Fruit fly (Drosophila melanogaster): Measurements from ENCODE around the gene daed.
A peak's percentile ranks its signal among the peaks of the same experiment; 100 is the strongest.

The daed gene

dm6 chr2L:2202018-2202852, 13.9 kb downstream of the daed start (continued):
- TF ChIP-seq CG16815 (GFP tag; optimal IDR thresholded peaks at IDR 0.05) (peak; percentile 98), dm (GFP tag; optimal IDR thresholded peaks at IDR 0.05) (peak; percentile 95), Spps (tag; optimal IDR thresholded peaks at IDR 0.05) (peak; percentile 100), twi (tag; optimal IDR thresholded peaks at IDR 0.05) (peak; percentile 97), chm (GFP tag; IDR thresholded peaks at IDR 0.05) (peak; percentile 99), Mad (GFP tag; optimal IDR thresholded peaks at IDR 0.05) (peak; percentile 98), croc (GFP tag; conservative IDR thresholded peaks at IDR 0.05) (peak; percentile 100), Xrp1 (GFP tag; IDR thresholded peaks at IDR 0.05) (peak; percentile 100), CG10565 (GFP tag; optimal IDR thresholded peaks at IDR 0.05) (peak; percentile 96), az2 (GFP tag; optimal IDR thresholded peaks at IDR 0.05) (peak; percentile 100), dmrt99B (tag; optimal IDR thresholded peaks at IDR 0.05) (peak; percentile 99), tgo (GFP tag; IDR thresholded peaks at IDR 0.05) (peak; percentile 98), CG11085 (GFP tag; IDR thresholded peaks at IDR 0.05) (peak; percentile 89), crol (GFP tag; IDR thresholded peaks at IDR 0.05) (peak; percentile 98), stwl (tag; optimal IDR thresholded peaks at IDR 0.05) (peak; percentile 96), gce (GFP tag; IDR thresholded peaks at IDR 0.05) (peak; percentile 100), grn (GFP tag; optimal IDR thresholded peaks at IDR 0.05) (peak; percentile 89), Nf-YC (tag; optimal IDR thresholded peaks at IDR 0.05) (peak; percentile 74), Meics (GFP tag; optimal IDR thresholded peaks at IDR 0.05) (peak; percentile 86), bab2 (GFP tag; optimal IDR thresholded peaks at IDR 0.05) (peak; percentile 98), NfI (GFP tag; optimal IDR thresholded peaks at IDR 0.05) (peak; percentile 95), Abd-B (GFP tag; optimal IDR thresholded peaks at IDR 0.05) (peak; percentile 97), CG10366 (GFP tag; IDR thresholded peaks at IDR 0.05) (peak; percentile 99), Dll (GFP tag; IDR thresholded peaks at IDR 0.05; ENCODE audit: partially characterized antibody) (peak; percentile 68; the same call in 3 of the 4 replicates), vvl (GFP tag; IDR thresholded peaks at IDR 0.05) (peak; percentile 100), Sin3A (optimal IDR thresholded peaks at IDR 0.05) (no peak), CG17361 (GFP tag; IDR thresholded peaks at IDR 0.05) (peak; percentile 99), pzg (GFP tag; optimal IDR thresholded peaks at IDR 0.05) (no peak), CG4404 (GFP tag; IDR thresholded peaks at IDR 0.05) (peak; percentile 99), CG11456 (GFP tag; IDR thresholded peaks at IDR 0.05) (peak; percentile 89), CG13424 (tag; optimal IDR thresholded peaks at IDR 0.05) (peak; percentile 99), Six4 (GFP tag; optimal IDR thresholded peaks at IDR 0.05) (peak; percentile 99), CG16863 (GFP tag; optimal IDR thresholded peaks at IDR 0.05) (peak; percentile 99), disco-r (GFP tag; optimal IDR thresholded peaks at IDR 0.05) (peak; percentile 96), sna (GFP tag; IDR thresholded peaks at IDR 0.05; ENCODE audit: partially characterized antibody) (peak; percentile 80), CG8281 (tag; optimal IDR thresholded peaks at IDR 0.05) (peak; percentile 93), ap (GFP tag; IDR thresholded peaks at IDR 0.05) (peak; percentile 99), CG14860 (GFP tag; IDR thresholded peaks at IDR 0.05; ENCODE audit: partially characterized antibody) (peak; percentile 85), CG7987 (GFP tag; optimal IDR thresholded peaks at IDR 0.05) (peak; percentile 79), Ets97D (GFP tag; optimal IDR thresholded peaks at IDR 0.05) (peak; percentile 92), CG12769 (tag; optimal IDR thresholded peaks at IDR 0.05) (peak; percentile 94), MESR4 (GFP tag; optimal IDR thresholded peaks at IDR 0.05) (peak; percentile 75), Hr51 (GFP tag; optimal IDR thresholded peaks at IDR 0.05) (peak; percentile 95 to 99), z (GFP tag; IDR thresholded peaks at IDR 0.05) (peak; percentile 87), CG12659 (GFP tag; optimal IDR thresholded peaks at IDR 0.05) (peak; percentile 97), nom (GFP tag; optimal IDR thresholded peaks at IDR 0.05) (peak; percentile 99), yki (optimal IDR thresholded peaks at IDR 0.05) (peak; percentile 62), HmgD (GFP tag; optimal IDR thresholded peaks at IDR 0.05) (peak; percentile 94), CG10979 (tag; optimal IDR thresholded peaks at IDR 0.05) (peak; percentile 100)
